Fruit fly (Drosophila melanogaster) whole organism, embryonic: ENCODE measurements around the gene SLC5A11.

Source experiments
- Adf1 ChIP-seq: fragments of 200-800 bp; sonication (Bioruptor generic); IDR thresholded peaks from 2 replicates; pipeline ENCODE4 v1.3.6; 2022; ENCODE audit warnings: missing biosample characterization, missing genetic modification characterization
- CG10979 ChIP-seq: fragments of 200-800 bp; sonication (Bioruptor generic); optimal IDR thresholded peaks from 2 replicates; lab custom pipeline; 2018; ENCODE audit warnings: missing biosample characterization, mild to moderate bottlenecking, missing genetic modification characterization, moderate library complexity
- CG12391 ChIP-seq: fragments of 200-800 bp; sonication (Bioruptor generic); optimal IDR thresholded peaks from 3 replicates; lab custom pipeline; 2018; ENCODE audit warnings: missing biosample characterization, mild to moderate bottlenecking, missing genetic modification characterization, moderate library complexity
- CG13296 ChIP-seq: fragments of 200-800 bp; sonication (Bioruptor generic); optimal IDR thresholded peaks from 3 replicates; lab custom pipeline; 2018; ENCODE audit warnings: missing biosample characterization, mild to moderate bottlenecking, missing genetic modification characterization
- CG13775 ChIP-seq: fragments of 200-800 bp; sonication (Bioruptor generic); optimal IDR thresholded peaks from 3 replicates; lab custom pipeline; 2017; ENCODE audit warnings: missing biosample characterization, mild to moderate bottlenecking, missing genetic modification characterization
- CG17829 ChIP-seq: fragments of 200-800 bp; optimal IDR thresholded peaks from 2 replicates; lab custom pipeline; 2019; ENCODE audit warnings: missing biosample characterization, mild to moderate bottlenecking, missing genetic modification characterization, moderate library complexity
- CG2199 ChIP-seq: fragments of 200-800 bp; sonication (Bioruptor generic); IDR thresholded peaks from 3 replicates; pipeline ENCODE4 v1.3.6; 2022; ENCODE audit warnings: missing biosample characterization, missing genetic modification characterization
- CG3847 ChIP-seq: fragments of 200-800 bp; sonication (Bioruptor generic); IDR thresholded peaks from 2 replicates; pipeline ENCODE4 v1.3.6; 2022; ENCODE audit warnings: missing biosample characterization, missing genetic modification characterization
- CG7786 ChIP-seq: fragments of 200-800 bp; sonication (Bioruptor generic); optimal IDR thresholded peaks from 2 replicates; lab custom pipeline; 2016; ENCODE audit warnings: missing biosample characterization, missing genetic modification characterization
- CG9797 ChIP-seq: fragments of 200-800 bp; sonication (Bioruptor generic); optimal IDR thresholded peaks from 3 replicates; lab custom pipeline; 2018; ENCODE audit warnings: missing biosample characterization, mild to moderate bottlenecking, missing genetic modification characterization
- CG9817 ChIP-seq: fragments of 200-800 bp; sonication (Bioruptor generic); optimal IDR thresholded peaks from 2 replicates; lab custom pipeline; 2018; ENCODE audit warnings: missing biosample characterization, mild to moderate bottlenecking, missing genetic modification characterization, moderate library complexity
- CG9876 ChIP-seq: fragments of 200-800 bp; sonication (Bioruptor generic); optimal IDR thresholded peaks from 2 replicates; lab custom pipeline; 2016; ENCODE audit warnings: missing biosample characterization, missing genetic modification characterization
- CTCF ChIP-seq: fragments of 200-800 bp; sonication (Bioruptor generic); optimal IDR thresholded peaks from 2 replicates; lab custom pipeline; 2017; ENCODE audit warnings: missing biosample characterization, mild to moderate bottlenecking, missing genetic modification characterization, moderate library complexity
- Dbx ChIP-seq: fragments of 200-800 bp; sonication (Bioruptor generic); IDR thresholded peaks from 3 replicates; pipeline ENCODE4 v1.3.6; 2022; ENCODE audit warnings: missing biosample characterization, missing genetic modification characterization
- ERR ChIP-seq: fragments of 200-800 bp; sonication (Bioruptor generic); optimal IDR thresholded peaks from 2 replicates; lab custom pipeline; 2016; ENCODE audit warnings: missing biosample characterization, missing genetic modification characterization
- Eip74EF ChIP-seq, 2 experiments: fragments of 200-800 bp in 1 of 2; fragments of >200 bp in 1 of 2; sonication (Bioruptor generic) in 1 of 2; optimal IDR thresholded peaks; 2 replicates each; lab custom pipeline; 2017 to 2019; ENCODE audit warnings: missing biosample characterization in 2 of 2, missing genetic modification characterization in 2 of 2, mild to moderate bottlenecking in 1 of 2, moderate library complexity in 1 of 2
- HLH3B ChIP-seq: fragments of 200-800 bp; sonication (Bioruptor generic); IDR thresholded peaks from 2 replicates; pipeline ENCODE4 v1.3.6; 2022; ENCODE audit warnings: missing biosample characterization, missing genetic modification characterization
- Hmr ChIP-seq: fragments of 200-800 bp; sonication (Bioruptor generic); optimal IDR thresholded peaks from 3 replicates; lab custom pipeline; 2017; ENCODE audit warnings: mild to moderate bottlenecking, missing biosample characterization, missing genetic modification reagents, missing genetic modification characterization
- Hr3 ChIP-seq: fragments of 200-800 bp; sonication (Bioruptor generic); optimal IDR thresholded peaks from 3 replicates; lab custom pipeline; 2016; ENCODE audit warnings: missing biosample characterization, missing genetic modification characterization
- Hr78 ChIP-seq, 2 experiments: fragments of 200-800 bp in 1 of 2; fragments of >200 bp in 1 of 2; sonication (Bioruptor generic) in 1 of 2; optimal IDR thresholded peaks; 2 replicates each; lab custom pipeline; 2017 to 2019; ENCODE audit warnings: missing biosample characterization in 2 of 2, missing genetic modification characterization in 2 of 2, mild to moderate bottlenecking in 1 of 2, moderate library complexity in 1 of 2
- MESR4 ChIP-seq: fragments of 200-800 bp; sonication (Bioruptor generic); optimal IDR thresholded peaks from 2 replicates; lab custom pipeline; 2018; ENCODE audit warnings: missing biosample characterization, mild to moderate bottlenecking, missing genetic modification characterization, moderate library complexity
- Oaz ChIP-seq: fragments of 200-800 bp; sonication (Bioruptor generic); IDR thresholded peaks from 2 replicates; pipeline ENCODE4 v1.3.6; 2022; ENCODE audit warnings: missing biosample characterization, missing genetic modification characterization
- Oli ChIP-seq: fragments of 200-800 bp; sonication (Bioruptor generic); optimal IDR thresholded peaks from 2 replicates; lab custom pipeline; 2018; ENCODE audit warnings: missing biosample characterization, mild to moderate bottlenecking, missing genetic modification characterization, moderate library complexity
- Ptx1 ChIP-seq: fragments of 200-800 bp; sonication (Bioruptor generic); IDR thresholded peaks from 2 replicates; pipeline ENCODE4 v1.3.6; 2022; ENCODE audit warnings: missing biosample characterization, missing genetic modification characterization
- Usf ChIP-seq: fragments of 200-800 bp; sonication (Bioruptor generic); optimal IDR thresholded peaks from 2 replicates; lab custom pipeline; 2017; ENCODE audit warnings: missing genotype, missing biosample characterization, missing genetic modification characterization
- ase ChIP-seq: fragments of 200-800 bp; sonication (Bioruptor generic); IDR thresholded peaks from 3 replicates; pipeline ENCODE4 v1.3.6; 2022; ENCODE audit warnings: missing biosample characterization, missing genetic modification characterization
- cas ChIP-seq: fragments of 200-800 bp; sonication (Bioruptor generic); IDR thresholded peaks from 2 replicates; pipeline ENCODE4 v1.3.6; 2022; ENCODE audit warnings: missing biosample characterization, missing genetic modification characterization
- chinmo ChIP-seq: fragments of 200-800 bp; sonication (Bioruptor generic); IDR thresholded peaks from 4 replicates; pipeline ENCODE4 v1.3.6; 2022; ENCODE audit warnings: missing biosample characterization, missing genetic modification characterization; ENCODE audit not compliant: partially characterized antibody
- dysf ChIP-seq: fragments of 200-800 bp; sonication (Bioruptor generic); IDR thresholded peaks from 3 replicates; pipeline ENCODE4 v1.3.6; 2022; ENCODE audit warnings: missing biosample characterization, missing genetic modification characterization
- ewg ChIP-seq: fragments of 200-800 bp; sonication (Bioruptor generic); optimal IDR thresholded peaks from 3 replicates; lab custom pipeline; 2017; ENCODE audit warnings: mild to moderate bottlenecking, missing biosample characterization, missing genetic modification reagents, missing genetic modification characterization
- eyg ChIP-seq: fragments of 200-800 bp; sonication (Bioruptor generic); optimal IDR thresholded peaks from 3 replicates; lab custom pipeline; 2016; ENCODE audit warnings: missing biosample characterization, missing genetic modification characterization
- fd102C ChIP-seq: fragments of 200-800 bp; sonication (Bioruptor generic); optimal IDR thresholded peaks from 2 replicates; lab custom pipeline; 2018; ENCODE audit warnings: missing biosample characterization, mild to moderate bottlenecking, missing genetic modification characterization, moderate library complexity
- fd3F ChIP-seq: fragments of 200-800 bp; sonication (Bioruptor generic); optimal IDR thresholded peaks from 2 replicates; lab custom pipeline; 2018; ENCODE audit warnings: missing biosample characterization, mild to moderate bottlenecking, missing genetic modification characterization, moderate library complexity
- hb ChIP-seq: fragments of 200-800 bp; sonication (Bioruptor generic); IDR thresholded peaks from 3 replicates; pipeline ENCODE4 v1.3.6; 2022; ENCODE audit warnings: missing biosample characterization, missing genetic modification characterization; ENCODE audit not compliant: partially characterized antibody
- lov ChIP-seq, 2 experiments: fragments of 200-800 bp in 1 of 2; fragments of >200 bp in 1 of 2; sonication (Bioruptor generic) in 1 of 2; IDR thresholded peaks in 1 of 2; optimal IDR thresholded peaks in 1 of 2; 2 replicates in 1 of 2; 3 replicates in 1 of 2; pipeline versions ENCODE4 v1.3.6 to Lab custom; 2017 to 2022; ENCODE audit warnings: missing biosample characterization in 1 of 2, missing genetic modification characterization in 1 of 2
- mld ChIP-seq: fragments of 200-800 bp; sonication (Bioruptor generic); IDR thresholded peaks from 3 replicates; pipeline ENCODE4 v1.3.6; 2022; ENCODE audit warnings: missing biosample characterization, missing genetic modification characterization; ENCODE audit not compliant: partially characterized antibody
- nerfin-1 ChIP-seq: fragments of 200-800 bp; sonication (Bioruptor generic); optimal IDR thresholded peaks from 3 replicates; lab custom pipeline; 2019; ENCODE audit warnings: missing biosample characterization, mild to moderate bottlenecking, missing genetic modification characterization, moderate library complexity
- nmo ChIP-seq: fragments of 200-800 bp; sonication (Bioruptor generic); optimal IDR thresholded peaks from 2 replicates; lab custom pipeline; 2018; ENCODE audit warnings: missing biosample characterization, mild to moderate bottlenecking, missing genetic modification characterization, moderate library complexity
- org-1 ChIP-seq: fragments of 200-800 bp; sonication (Bioruptor generic); optimal IDR thresholded peaks from 2 replicates; lab custom pipeline; 2017; ENCODE audit warnings: missing biosample characterization, missing genetic modification characterization
- pnt ChIP-seq: fragments of 200-800 bp; sonication (Bioruptor generic); optimal IDR thresholded peaks from 3 replicates; lab custom pipeline; 2016; ENCODE audit warnings: missing biosample characterization, missing genetic modification characterization
- ro ChIP-seq: fragments of 200-800 bp; sonication (Bioruptor generic); IDR thresholded peaks from 2 replicates; pipeline ENCODE4 v1.3.6; 2022; ENCODE audit warnings: missing biosample characterization, missing genetic modification characterization
- sim ChIP-seq: fragments of 200-800 bp; sonication (Bioruptor generic); IDR thresholded peaks from 2 replicates; pipeline ENCODE4 v1.3.6; 2022; ENCODE audit warnings: missing biosample characterization, missing genetic modification characterization
- sisA ChIP-seq: fragments of 200-800 bp; sonication (Bioruptor generic); IDR thresholded peaks from 2 replicates; pipeline ENCODE4 v1.3.6; 2022; ENCODE audit warnings: missing biosample characterization, missing genetic modification characterization
- tll ChIP-seq, 2 experiments: fragments of 200-800 bp in 1 of 2; fragments of >200 bp in 1 of 2; sonication (Bioruptor generic) in 1 of 2; optimal IDR thresholded peaks; 2 replicates each; lab custom pipeline; 2017 to 2019; ENCODE audit warnings: missing biosample characterization in 2 of 2, missing genetic modification characterization in 2 of 2, mild to moderate bottlenecking in 1 of 2, moderate library complexity in 1 of 2
- tx ChIP-seq: fragments of 200-800 bp; sonication (Bioruptor generic); optimal IDR thresholded peaks from 2 replicates; lab custom pipeline; 2016; ENCODE audit warnings: missing biosample characterization, missing genetic modification characterization
- usp ChIP-seq: fragments of >200 bp; optimal IDR thresholded peaks from 2 replicates; lab custom pipeline; 2017; ENCODE audit warnings: missing biosample characterization, missing genetic modification characterization
- wdn ChIP-seq: fragments of 200-800 bp; sonication (Bioruptor generic); IDR thresholded peaks from 2 replicates; pipeline ENCODE4 v1.3.6; 2022; ENCODE audit warnings: missing biosample characterization, missing genetic modification characterization
- z ChIP-seq: fragments of 200-800 bp; sonication (Bioruptor generic); IDR thresholded peaks from 3 replicates; pipeline ENCODE4 v1.3.6; 2022; ENCODE audit warnings: missing biosample characterization, missing genetic modification characterization
- zfh2 ChIP-seq: fragments of 200-800 bp; sonication (Bioruptor generic); optimal IDR thresholded peaks from 2 replicates; lab custom pipeline; 2016; ENCODE audit warnings: missing biosample characterization, missing genetic modification characterization

SLC5A11 gene

dm6 chr2L:8212666-8213270 is 7.8 kb upstream of the SLC5A11 start, which contains the start of the genes CG8372 and CG8360 (continued):
- peak; percentile 97 for TF ChIP-seq cas
- TF ChIP-seq nmo, result peak; percentile 99
- TF ChIP-seq Hr78 (GFP tag; optimal IDR thresholded peaks at IDR 0.05; lab: Kevin White, UChicago), result peak in 1 of 2 experiments; percentile 89
- peak; percentile 84 for TF ChIP-seq z
- peak; percentile 99 for TF ChIP-seq Hmr (GFP tag; lab: Kevin White, UChicago)
- peak; percentile 98 for TF ChIP-seq CG9817 (tag; lab: Kevin White, UChicago)
- TF ChIP-seq CG3847, result peak; percentile 99
- TF ChIP-seq wdn (GFP tag; lab: Robert Waterston, UW), result peak; percentile 97
- TF ChIP-seq fd102C, result peak; percentile 90
- TF ChIP-seq dysf (GFP tag; lab: Robert Waterston, UW), result peak; percentile 99
- peak; percentile 76 for TF ChIP-seq CG9797 (GFP tag; lab: Kevin White, UChicago)
- peak; percentile 99 for TF ChIP-seq eyg (GFP tag; lab: Kevin White, UChicago)
- TF ChIP-seq fd3F (GFP tag; lab: Kevin White, UChicago), result peak; percentile 96
- TF ChIP-seq lov (optimal IDR thresholded peaks at IDR 0.05; lab: Kevin White, UChicago), result no peak
- TF ChIP-seq lov (GFP tag; IDR thresholded peaks at IDR 0.05; lab: Robert Waterston, UW), result peak; percentile 99
- peak; percentile 99 for TF ChIP-seq CG7786 (GFP tag; lab: Kevin White, UChicago)
- peak; percentile 98 for TF ChIP-seq ro
- peak; percentile 98 for TF ChIP-seq CG10979 (tag; lab: Kevin White, UChicago)
- TF ChIP-seq Usf, result peak; percentile 97
- peak; percentile 99 for TF ChIP-seq zfh2 (GFP tag; lab: Kevin White, UChicago)
- 0 out of 3 replicates have a peak, but pooled peaks have one; percentile 31 for TF ChIP-seq hb (GFP tag; lab: Robert Waterston, UW)
- TF ChIP-seq pnt (GFP tag; lab: Kevin White, UChicago), result peak; percentile 99
- TF ChIP-seq ERR, result peak; percentile 99
- TF ChIP-seq CG13296 (GFP tag; lab: Kevin White, UChicago), result peak; percentile 98
- TF ChIP-seq CG12391 (tag; lab: Kevin White, UChicago), result peak; percentile 99
- no peak for TF ChIP-seq usp (GFP tag; lab: Kevin White, UChicago)
- peak; percentile 98 for TF ChIP-seq sim (GFP tag; lab: Robert Waterston, UW)
- TF ChIP-seq Hr3 (GFP tag; lab: Kevin White, UChicago), result peak; percentile 99
- TF ChIP-seq Oaz (GFP tag; lab: Robert Waterston, UW), result peak; percentile 98
- peak; percentile 99 for TF ChIP-seq HLH3B
- peak; percentile 98 for TF ChIP-seq Dbx
- peak; percentile 93 for TF ChIP-seq MESR4 (GFP tag; lab: Kevin White, UChicago)
- peak; percentile 100 for TF ChIP-seq Ptx1
- peak in 1 of 2 experiments; percentile 72 for TF ChIP-seq tll (GFP tag; optimal IDR thresholded peaks at IDR 0.05; lab: Kevin White, UChicago)
- peak; percentile 99 for TF ChIP-seq CG2199 (GFP tag; lab: Robert Waterston, UW)
- 0 out of 4 replicates have a peak, but pooled peaks have one; percentile 73 for TF ChIP-seq chinmo (GFP tag; lab: Robert Waterston, UW)
- TF ChIP-seq CG17829 (tag; lab: Kevin White, UChicago), result peak; percentile 98
- TF ChIP-seq nerfin-1 (tag; lab: Kevin White, UChicago), result peak; percentile 96
- TF ChIP-seq CTCF (GFP tag; lab: Kevin White, UChicago), result peak; percentile 76
- peak; percentile 99 for TF ChIP-seq tx
- TF ChIP-seq mld (GFP tag; lab: Robert Waterston, UW), result no peak
- peak; percentile 99 for TF ChIP-seq CG9876 (GFP tag; lab: Kevin White, UChicago)
- peak; percentile 98 for TF ChIP-seq CG13775
- TF ChIP-seq ewg, result peak; percentile 95
- peak; percentile 98 for TF ChIP-seq org-1 (GFP tag; lab: Kevin White, UChicago)
- peak in 1 of 2 experiments; percentile 96 for TF ChIP-seq Eip74EF (GFP tag; optimal IDR thresholded peaks at IDR 0.05; lab: Kevin White, UChicago)
- peak; percentile 99 for TF ChIP-seq ase
- TF ChIP-seq sisA (GFP tag; lab: Robert Waterston, UW), result peak; percentile 99
- peak; percentile 90 for TF ChIP-seq Adf1 (GFP tag; lab: Robert Waterston, UW)
- peak; percentile 99 for TF ChIP-seq Oli (tag; lab: Kevin White, UChicago)
